Worm (Caenorhabditis elegans): ENCODE results near the gene mnp-1.

The mnp-1 gene

DNA sequence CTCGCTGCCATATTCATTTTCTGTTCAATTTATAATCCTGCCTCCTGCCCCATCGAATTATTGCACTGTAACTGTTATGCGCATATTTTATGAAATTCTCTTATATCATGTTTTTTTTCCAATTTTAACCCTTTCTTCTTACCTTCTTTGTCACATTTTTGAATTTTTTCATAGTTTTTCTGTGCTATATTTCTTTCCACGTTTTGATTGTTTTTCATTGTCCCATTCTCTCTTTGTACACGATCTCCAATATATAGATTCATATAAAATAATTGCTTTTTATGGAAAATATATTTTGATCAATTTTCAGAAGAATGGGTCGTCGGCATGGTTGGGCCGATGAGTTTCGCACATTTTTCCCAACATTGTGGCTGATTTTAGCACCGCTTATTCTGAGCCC lies 6.6 kb upstream of the mnp-1 start, which contains the start of gene B0285.6:
Gene B0285.6, plus strand, starts transcription at position 301 of the 400 bp plus-strand sequence.
- TF ChIP-seq unc-62 (GFP tag; optimal IDR thresholded peaks at IDR 0.05) = no peak

- TF ChIP-seq unc-62 (GFP tag; optimal IDR thresholded peaks at IDR 0.05) = no peak
Measured at ce11 chrIII:4357438-4357837, 1.0 kb downstream of the mnp-1 start.

DNA sequence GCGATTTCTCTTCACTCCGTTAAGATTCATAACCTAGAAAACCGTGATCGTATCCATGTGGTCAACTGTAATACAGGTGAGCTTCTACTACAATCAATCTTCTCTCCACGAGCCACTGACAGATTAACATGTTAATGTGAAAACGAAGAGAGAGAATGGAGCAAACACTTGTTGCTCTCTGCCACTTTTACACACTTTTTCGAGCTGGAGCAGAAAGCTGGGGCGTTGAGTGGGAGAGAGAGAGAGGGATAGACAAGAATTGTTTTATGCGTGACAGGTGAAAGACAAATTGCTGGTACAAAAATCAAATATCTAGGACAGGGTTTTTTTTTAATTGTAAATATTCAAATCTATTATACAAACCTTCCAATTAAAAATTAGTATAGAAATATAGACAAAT lies 2.0 kb downstream of the mnp-1 start:
- TF ChIP-seq unc-62 (GFP tag; optimal IDR thresholded peaks at IDR 0.05) = no peak

DNA sequence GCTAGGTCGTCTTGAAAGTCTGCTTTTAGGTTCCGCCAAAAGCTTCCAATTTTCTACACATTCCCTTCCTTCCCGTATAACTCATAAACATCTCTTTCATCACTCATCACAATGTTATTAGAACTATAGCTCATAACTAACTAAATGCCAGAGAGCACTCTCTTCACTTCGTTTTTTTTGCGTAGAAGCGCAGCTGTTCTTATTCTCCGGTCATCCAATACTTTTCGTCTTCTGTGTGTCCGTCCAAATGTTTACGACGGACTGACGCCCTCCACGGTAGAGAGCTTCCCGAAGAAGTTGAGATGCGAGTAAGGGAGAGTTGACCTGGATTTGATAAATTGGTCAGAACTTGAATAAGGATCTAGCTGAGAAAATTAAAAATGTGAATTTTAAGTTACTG lies 2.8 kb downstream of the mnp-1 start:
- TF ChIP-seq unc-62 (GFP tag; optimal IDR thresholded peaks at IDR 0.05) = no peak

ce11 chrIII:4359900-4360299 lies 3.5 kb downstream of the mnp-1 start:
- no peak for TF ChIP-seq unc-62 (GFP tag; optimal IDR thresholded peaks at IDR 0.05)

DNA sequence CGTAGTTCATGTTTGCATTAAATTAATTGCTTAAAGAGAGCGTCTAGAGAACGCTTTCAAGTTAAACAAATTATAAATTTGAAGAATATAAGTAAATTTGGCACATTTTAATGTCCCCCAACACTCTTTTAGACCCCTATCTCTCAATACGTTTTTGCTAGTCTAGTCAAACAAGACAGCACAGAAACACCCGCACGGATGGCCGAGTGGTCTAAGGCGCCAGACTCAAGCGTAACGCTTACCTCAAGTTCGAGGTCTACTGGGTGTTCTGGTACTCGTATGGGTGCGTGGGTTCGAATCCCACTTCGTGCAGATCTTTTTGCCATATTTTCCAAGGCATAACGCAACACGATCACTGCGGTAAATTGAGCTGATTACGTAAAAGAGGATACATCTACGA lies 5.9 kb downstream of the mnp-1 start:
- no peak for TF ChIP-seq unc-62 (GFP tag; optimal IDR thresholded peaks at IDR 0.05)

DNA sequence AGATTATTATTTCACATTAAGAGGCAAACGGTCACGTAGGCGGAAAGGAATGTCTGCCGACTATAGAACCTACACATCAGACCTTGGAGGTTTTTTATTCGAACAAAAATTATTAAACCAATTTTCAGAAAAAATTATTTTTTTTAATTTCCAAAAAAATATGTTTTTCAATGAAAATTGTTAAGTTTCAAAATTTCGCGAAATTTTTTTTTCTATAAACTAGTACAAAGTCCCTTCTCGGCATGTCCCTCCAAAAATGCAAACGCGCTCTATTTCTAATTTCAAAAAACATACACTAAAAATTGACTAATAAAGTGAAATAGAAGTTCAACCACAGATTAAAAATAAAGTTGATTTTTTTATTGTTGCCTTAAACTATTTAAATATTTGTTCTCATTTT lies 8.6 kb downstream of the mnp-1 start, which contains the start of gene ckb-1:
Gene ckb-1, plus strand, starts transcription at position 301 of the 400 bp plus-strand sequence.
- no peak for TF ChIP-seq unc-62 (GFP tag; optimal IDR thresholded peaks at IDR 0.05)

- TF ChIP-seq unc-62 (GFP tag; optimal IDR thresholded peaks at IDR 0.05) = no peak
Measured at ce11 chrIII:4367649-4368048, 11.3 kb downstream of the mnp-1 start, which contains the start of gene ckb-2. TSS of gene ckb-2 (plus strand) at chrIII:4367949.

DNA sequence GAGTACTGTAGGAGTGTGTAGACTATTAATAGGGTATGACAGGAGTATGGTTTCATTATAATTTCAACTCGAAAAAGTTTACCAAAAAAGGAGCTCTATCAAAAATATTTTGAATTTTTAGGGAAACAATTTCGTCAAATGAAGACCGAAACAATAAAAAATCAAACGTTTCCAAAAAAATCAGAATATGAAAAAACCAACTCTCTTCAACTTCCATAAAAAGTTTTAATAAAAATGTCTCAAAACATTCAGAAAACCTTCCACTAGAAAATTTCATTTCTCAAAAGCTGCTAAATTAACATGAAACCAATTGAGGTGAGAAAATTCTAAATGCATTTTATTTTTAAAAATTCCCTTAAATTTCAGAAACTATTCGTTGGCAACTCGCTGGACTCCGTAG lies 14.2 kb downstream of the mnp-1 start, which contains the start of gene ckb-3:
Gene ckb-3, plus strand, starts transcription at position 301 of the 400 bp plus-strand sequence.
- TF ChIP-seq unc-62 (GFP tag; optimal IDR thresholded peaks at IDR 0.05) = no peak

DNA sequence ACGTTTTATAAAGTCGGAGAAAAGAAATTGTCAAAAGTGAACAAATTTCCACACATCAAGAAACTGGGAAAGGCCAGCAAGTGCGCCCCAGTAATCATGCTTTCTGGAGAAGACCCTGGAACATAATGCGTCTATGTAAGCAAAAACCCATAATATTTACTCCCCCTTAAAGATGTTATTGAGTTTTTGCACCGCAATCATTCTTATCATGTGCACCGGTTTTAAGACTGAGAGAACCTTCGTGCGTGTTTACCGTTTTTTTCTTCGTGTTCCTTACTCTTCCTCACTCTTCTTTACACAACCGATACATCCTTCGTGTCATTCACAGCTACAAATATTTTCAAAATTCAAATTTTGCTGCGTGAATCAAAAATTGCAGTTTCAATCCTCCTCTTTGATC lies 16.5 kb downstream of the mnp-1 start:
- TF ChIP-seq unc-62 (GFP tag; optimal IDR thresholded peaks at IDR 0.05) = no peak

DNA sequence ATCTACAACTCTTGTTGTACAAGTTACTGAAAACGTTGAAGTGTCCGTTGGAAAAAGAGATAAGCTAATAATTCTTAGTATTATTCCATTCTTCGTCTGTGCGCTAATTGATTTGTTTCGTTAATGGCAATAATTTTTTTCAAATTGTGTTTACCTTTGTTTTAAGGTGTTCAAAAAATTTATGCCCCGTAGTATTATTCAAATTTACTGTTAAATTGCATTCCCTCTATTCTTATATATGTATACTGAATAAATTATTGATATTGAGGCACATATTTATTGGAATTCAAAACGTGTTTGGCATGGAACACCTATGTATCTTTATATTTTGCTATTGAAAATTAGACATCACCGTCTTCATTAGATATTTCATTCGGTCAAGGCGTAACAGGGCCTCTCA lies 18.5 kb downstream of the mnp-1 start, which contains the start of gene pals-26:
Gene pals-26, plus strand, starts transcription at position 301 of the 400 bp plus-strand sequence.
- TF ChIP-seq unc-62 (GFP tag; optimal IDR thresholded peaks at IDR 0.05) = no peak

ce11 chrIII:4379717-4380116 lies 23.3 kb downstream of the mnp-1 start, which contains the start of gene B0284.3:
TSS of gene B0284.3 (minus strand) at chrIII:4379817.
- no peak for TF ChIP-seq unc-62 (GFP tag; optimal IDR thresholded peaks at IDR 0.05)

- no peak for TF ChIP-seq unc-62 (GFP tag; optimal IDR thresholded peaks at IDR 0.05)
Measured at ce11 chrIII:4380835-4381234, 24.4 kb downstream of the mnp-1 start.

DNA sequence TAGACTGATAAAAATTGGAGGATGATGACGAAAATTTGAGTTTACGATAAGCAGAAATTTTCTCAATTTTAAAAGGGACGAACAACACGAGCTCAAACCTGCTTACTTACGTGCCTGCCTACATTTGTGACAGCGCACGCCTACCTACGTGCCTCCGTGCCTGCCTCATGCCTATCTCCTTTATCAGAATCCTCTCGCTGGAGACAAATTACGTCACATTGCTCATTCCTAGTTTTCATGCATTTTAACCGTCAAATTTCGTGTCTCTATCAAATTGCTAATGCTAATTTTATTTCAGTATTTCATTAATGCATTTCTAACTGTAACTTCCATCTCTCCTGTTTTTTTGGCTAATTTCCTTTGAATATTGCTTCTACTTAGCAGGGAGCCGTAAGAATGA lies 24.9 kb downstream of the mnp-1 start, which contains the start of gene pals-27:
Gene pals-27, plus strand, starts transcription at position 301 of the 400 bp plus-strand sequence.
- no peak for TF ChIP-seq unc-62 (GFP tag; optimal IDR thresholded peaks at IDR 0.05)

- no peak for TF ChIP-seq unc-62 (GFP tag; optimal IDR thresholded peaks at IDR 0.05)
Measured at ce11 chrIII:4382118-4382517, 25.7 kb downstream of the mnp-1 start.

DNA sequence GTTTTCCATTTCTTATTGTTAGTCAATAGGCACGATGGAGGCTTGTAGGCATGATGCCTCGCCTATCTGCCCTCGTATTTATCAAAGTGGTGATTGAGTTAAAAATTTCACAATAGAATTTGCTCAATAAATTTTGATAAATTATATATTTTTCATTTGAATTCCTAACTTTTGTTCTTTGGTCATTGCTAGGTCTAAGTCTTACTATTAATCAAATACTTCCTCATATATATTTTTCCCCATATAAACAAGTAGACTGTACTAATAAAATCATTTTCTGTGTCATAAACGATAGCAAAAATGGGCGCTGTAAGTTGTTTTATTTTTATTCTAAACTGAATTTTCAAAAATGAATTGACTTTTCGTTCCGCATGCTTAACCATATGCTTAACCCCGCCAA lies 28.1 kb downstream of the mnp-1 start, which contains the start of gene pals-28:
Gene pals-28, plus strand, starts transcription at position 301 of the 400 bp plus-strand sequence.
- no peak for TF ChIP-seq unc-62 (GFP tag; optimal IDR thresholded peaks at IDR 0.05)

ce11 chrIII:4390421-4390820 lies 34.0 kb downstream of the mnp-1 start:
- no peak for TF ChIP-seq unc-62 (GFP tag; optimal IDR thresholded peaks at IDR 0.05)

DNA sequence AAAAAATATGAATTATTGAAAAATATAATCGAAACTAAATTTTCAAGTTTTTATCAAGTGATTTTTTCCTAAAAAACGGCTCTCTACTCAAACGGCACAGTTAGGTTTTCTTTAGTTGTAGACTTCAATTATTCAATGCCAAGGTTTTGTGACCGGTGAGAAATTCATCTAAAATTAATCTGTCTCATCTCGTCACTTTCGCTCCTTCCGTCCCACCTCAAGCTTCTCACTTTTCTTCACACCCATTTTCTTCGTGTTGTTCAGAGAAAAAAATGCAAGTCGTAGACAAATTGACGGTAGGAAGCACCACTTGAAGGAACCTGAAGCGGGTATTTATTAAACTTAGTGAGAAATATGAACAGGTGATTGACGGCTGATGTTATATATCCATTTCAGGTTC lies 34.9 kb downstream of the mnp-1 start:
- TF ChIP-seq unc-62 (GFP tag; optimal IDR thresholded peaks at IDR 0.05) = no peak

Measured in whole organism, dauer.